Fruit fly (Drosophila melanogaster) whole organism, prepupa: ENCODE data around the gene TTLL6B.

ENCODE experiments used
- Blimp-1 ChIP-seq: fragments of 200-800 bp; sonication (Bioruptor generic); optimal IDR thresholded peaks from 3 replicates; lab custom pipeline; 2017; ENCODE audit warnings: missing biosample characterization, missing genetic modification characterization, mild to moderate bottlenecking, moderate library complexity, missing genetic modification reagents
- CG10669 ChIP-seq: fragments of 200-800 bp; sonication (Bioruptor generic); optimal IDR thresholded peaks from 3 replicates; lab custom pipeline; 2018; ENCODE audit warnings: missing biosample characterization, mild to moderate bottlenecking, missing genetic modification characterization, moderate library complexity
- CG11294 ChIP-seq: fragments of 200-800 bp; sonication (Bioruptor generic); IDR thresholded peaks from 2 replicates; pipeline ENCODE4 v1.3.6; 2022; ENCODE audit warnings: missing biosample characterization, missing genetic modification characterization
- CG11762 ChIP-seq: fragments of 200-800 bp; sonication (Bioruptor generic); optimal IDR thresholded peaks from 3 replicates; lab custom pipeline; 2016; ENCODE audit warnings: missing biosample characterization, missing genetic modification characterization; ENCODE audit not compliant: insufficient read depth
- CG11902 ChIP-seq: fragments of 200-800 bp; sonication (Bioruptor generic); optimal IDR thresholded peaks from 3 replicates; lab custom pipeline; 2016; ENCODE audit warnings: missing biosample characterization, missing genetic modification characterization
- CG16779 ChIP-seq: fragments of 200-800 bp; sonication (Bioruptor generic); optimal IDR thresholded peaks from 3 replicates; lab custom pipeline; 2017; ENCODE audit warnings: missing biosample characterization, mild to moderate bottlenecking, missing genetic modification characterization
- CG3032 ChIP-seq: fragments of 200-800 bp; optimal IDR thresholded peaks from 2 replicates; lab custom pipeline; 2019; ENCODE audit warnings: missing biosample characterization, mild to moderate bottlenecking, missing genetic modification characterization, moderate library complexity
- CG31627 ChIP-seq: fragments of 200-800 bp; sonication (Bioruptor generic); optimal IDR thresholded peaks from 3 replicates; lab custom pipeline; 2016; ENCODE audit warnings: missing biosample characterization, missing genetic modification characterization
- CG32006 ChIP-seq: fragments of 200-800 bp; sonication (Bioruptor generic); optimal IDR thresholded peaks from 3 replicates; lab custom pipeline; 2017; ENCODE audit warnings: missing biosample characterization, mild to moderate bottlenecking, missing genetic modification characterization
- CG3919 ChIP-seq: fragments of 200-800 bp; sonication (Bioruptor generic); optimal IDR thresholded peaks from 3 replicates; lab custom pipeline; 2016; ENCODE audit warnings: missing biosample characterization, missing genetic modification characterization
- CG4318 ChIP-seq: fragments of 200-800 bp; sonication (Bioruptor generic); optimal IDR thresholded peaks from 3 replicates; lab custom pipeline; 2017; ENCODE audit warnings: missing biosample characterization, mild to moderate bottlenecking, missing genetic modification characterization
- CG6163 ChIP-seq: fragments of 200-800 bp; sonication (Bioruptor generic); IDR thresholded peaks from 3 replicates; pipeline ENCODE4 v1.3.6; 2022; ENCODE audit warnings: missing biosample characterization, missing genetic modification characterization
- CG6276 ChIP-seq: fragments of 200-800 bp; sonication (Bioruptor generic); optimal IDR thresholded peaks from 2 replicates; lab custom pipeline; 2017; ENCODE audit warnings: missing biosample characterization, mild to moderate bottlenecking, missing genetic modification characterization
- CG6808 ChIP-seq: fragments of 200-800 bp; sonication (Bioruptor generic); optimal IDR thresholded peaks from 3 replicates; lab custom pipeline; 2017; ENCODE audit warnings: missing biosample characterization, missing genetic modification characterization, mild to moderate bottlenecking, moderate library complexity, missing genetic modification reagents
- CG7368 ChIP-seq: fragments of 200-800 bp; sonication (Bioruptor generic); optimal IDR thresholded peaks from 3 replicates; lab custom pipeline; 2016; ENCODE audit warnings: missing biosample characterization, missing genetic modification characterization
- CG8119 ChIP-seq: fragments of 200-800 bp; sonication (Bioruptor generic); IDR thresholded peaks from 3 replicates; pipeline ENCODE4 v1.3.6; 2022; ENCODE audit warnings: missing biosample characterization, missing genetic modification characterization
- CG8632 ChIP-seq: fragments of 200-800 bp; sonication (Bioruptor generic); optimal IDR thresholded peaks from 3 replicates; lab custom pipeline; 2016; ENCODE audit warnings: missing biosample characterization, missing genetic modification characterization
- CG9139 ChIP-seq: fragments of 200-800 bp; sonication (Bioruptor generic); optimal IDR thresholded peaks from 3 replicates; lab custom pipeline; 2017; ENCODE audit warnings: missing biosample characterization, mild to moderate bottlenecking, missing genetic modification characterization
- Eip75B ChIP-seq: fragments of 200-800 bp; sonication (Bioruptor generic); optimal IDR thresholded peaks from 3 replicates; lab custom pipeline; 2016; ENCODE audit warnings: missing biosample characterization, missing genetic modification characterization
- Eip78C ChIP-seq: fragments of 200-800 bp; sonication (Bioruptor generic); peaks from one replicate; lab custom pipeline; 2016; ENCODE audit warnings: missing biosample characterization, missing genetic modification characterization
- Eip93F ChIP-seq: fragments of 200-800 bp; sonication (Bioruptor generic); optimal IDR thresholded peaks from 2 replicates; lab custom pipeline; 2016; ENCODE audit warnings: missing biosample characterization, mild to moderate bottlenecking, missing genetic modification characterization
- Ets21C ChIP-seq: fragments of 200-800 bp; sonication (Bioruptor generic); optimal IDR thresholded peaks from 3 replicates; lab custom pipeline; 2016; ENCODE audit warnings: missing biosample characterization, missing genetic modification characterization
- Gug ChIP-seq: fragments of 200-800 bp; sonication (Bioruptor generic); IDR thresholded peaks from 2 replicates; pipeline ENCODE4 v1.3.6; 2022; ENCODE audit warnings: missing biosample characterization, missing genetic modification characterization
- Hr38 ChIP-seq: sonication (Bioruptor generic); optimal IDR thresholded peaks from 2 replicates; lab custom pipeline; 2016; ENCODE audit warnings: missing biosample characterization, missing genetic modification characterization
- Lpt ChIP-seq: fragments of 200-800 bp; sonication (Bioruptor generic); optimal IDR thresholded peaks from 3 replicates; lab custom pipeline; 2016; ENCODE audit warnings: missing biosample characterization, missing genetic modification characterization
- OdsH ChIP-seq: fragments of 200-800 bp; sonication (Bioruptor generic); optimal IDR thresholded peaks from 3 replicates; lab custom pipeline; 2016; ENCODE audit warnings: missing biosample characterization, missing genetic modification characterization
- Smox ChIP-seq: fragments of 200-800 bp; sonication (Bioruptor generic); optimal IDR thresholded peaks from 3 replicates; lab custom pipeline; 2016; ENCODE audit warnings: missing biosample characterization, missing genetic modification characterization
- Sox102F ChIP-seq: fragments of 200-800 bp; sonication (Bioruptor generic); optimal IDR thresholded peaks from 2 replicates; lab custom pipeline; 2016; ENCODE audit warnings: missing biosample characterization, mild to moderate bottlenecking, missing genetic modification characterization
- Sox15 ChIP-seq: fragments of 200-800 bp; sonication (Bioruptor generic); optimal IDR thresholded peaks from 3 replicates; lab custom pipeline; 2016; ENCODE audit warnings: missing biosample characterization, missing genetic modification characterization
- acj6 ChIP-seq: fragments of 200-800 bp; sonication (Bioruptor generic); optimal IDR thresholded peaks from 3 replicates; lab custom pipeline; 2016; ENCODE audit warnings: missing biosample characterization, missing genetic modification characterization
- cyc ChIP-seq: fragments of 200-800 bp; sonication (Bioruptor generic); optimal IDR thresholded peaks from 3 replicates; lab custom pipeline; 2016; ENCODE audit warnings: missing biosample characterization, missing genetic modification characterization
- dac ChIP-seq: fragments of 200-800 bp; sonication (Bioruptor generic); optimal IDR thresholded peaks from 2 replicates; lab custom pipeline; 2017; ENCODE audit warnings: missing biosample characterization, mild to moderate bottlenecking, missing genetic modification characterization
- dsx ChIP-seq: fragments of 200-800 bp; optimal IDR thresholded peaks from 3 replicates; lab custom pipeline; 2019; ENCODE audit warnings: missing biosample characterization, mild to moderate bottlenecking, missing genetic modification characterization, moderate library complexity; ENCODE audit not compliant: poor library complexity, severe bottlenecking
- eg ChIP-seq: fragments of 200-800 bp; sonication (Bioruptor generic); IDR thresholded peaks from 3 replicates; pipeline ENCODE4 v1.3.6; 2022; ENCODE audit warnings: missing biosample characterization, missing genetic modification characterization
- esn ChIP-seq: fragments of 200-800 bp; sonication (Bioruptor generic); optimal IDR thresholded peaks from 2 replicates; lab custom pipeline; 2016; ENCODE audit warnings: missing biosample characterization, mild to moderate bottlenecking, missing genetic modification characterization, moderate library complexity
- fd59A ChIP-seq: fragments of 200-800 bp; sonication (Bioruptor generic); optimal IDR thresholded peaks from 2 replicates; lab custom pipeline; 2017; ENCODE audit warnings: missing biosample characterization, mild to moderate bottlenecking, missing genetic modification characterization, missing genetic modification reagents
- fd85E ChIP-seq: fragments of 200-800 bp; sonication (Bioruptor generic); optimal IDR thresholded peaks from 3 replicates; lab custom pipeline; 2016; ENCODE audit warnings: missing biosample characterization, missing genetic modification characterization
- fkh ChIP-seq: fragments of 200-800 bp; sonication (Bioruptor generic); optimal IDR thresholded peaks from 3 replicates; lab custom pipeline; 2017; ENCODE audit warnings: missing biosample characterization, mild to moderate bottlenecking, missing genetic modification characterization, moderate library complexity
- net ChIP-seq: fragments of 200-800 bp; sonication (Bioruptor generic); optimal IDR thresholded peaks from 3 replicates; lab custom pipeline; 2016; ENCODE audit warnings: missing biosample characterization, missing genetic modification characterization
- pdm3 ChIP-seq: fragments of 200-800 bp; sonication (Bioruptor generic); optimal IDR thresholded peaks from 3 replicates; lab custom pipeline; 2016; ENCODE audit warnings: missing biosample characterization, missing genetic modification characterization
- salr ChIP-seq, 2 experiments: fragments of 200-800 bp; sonication (Bioruptor generic); optimal IDR thresholded peaks; 3 replicates each; lab custom pipeline; 2016 to 2018; ENCODE audit warnings: missing biosample characterization in 2 of 2, missing genetic modification characterization in 2 of 2, mild to moderate bottlenecking in 1 of 2
- spab ChIP-seq: fragments of 200-800 bp; sonication (Bioruptor generic); optimal IDR thresholded peaks from 2 replicates; lab custom pipeline; 2017; ENCODE audit warnings: missing biosample characterization, mild to moderate bottlenecking, missing genetic modification characterization, missing genetic modification reagents
- ss ChIP-seq, 2 experiments: fragments of 200-800 bp; sonication (Bioruptor generic); optimal IDR thresholded peaks; 2 replicates in 1 of 2; 3 replicates in 1 of 2; lab custom pipeline; 2017 to 2018; ENCODE audit warnings: mild to moderate bottlenecking in 2 of 2, missing biosample characterization in 2 of 2, missing genetic modification characterization in 2 of 2, moderate library complexity in 1 of 2
- svp ChIP-seq: fragments of 200-800 bp; sonication (Bioruptor generic); peaks from one replicate; lab custom pipeline; 2016; ENCODE audit warnings: missing biosample characterization, missing genetic modification characterization
- topi ChIP-seq: fragments of 200-800 bp; sonication (Bioruptor generic); optimal IDR thresholded peaks from 3 replicates; lab custom pipeline; 2016; ENCODE audit warnings: missing biosample characterization, missing genetic modification characterization

The TTLL6B gene

DNA sequence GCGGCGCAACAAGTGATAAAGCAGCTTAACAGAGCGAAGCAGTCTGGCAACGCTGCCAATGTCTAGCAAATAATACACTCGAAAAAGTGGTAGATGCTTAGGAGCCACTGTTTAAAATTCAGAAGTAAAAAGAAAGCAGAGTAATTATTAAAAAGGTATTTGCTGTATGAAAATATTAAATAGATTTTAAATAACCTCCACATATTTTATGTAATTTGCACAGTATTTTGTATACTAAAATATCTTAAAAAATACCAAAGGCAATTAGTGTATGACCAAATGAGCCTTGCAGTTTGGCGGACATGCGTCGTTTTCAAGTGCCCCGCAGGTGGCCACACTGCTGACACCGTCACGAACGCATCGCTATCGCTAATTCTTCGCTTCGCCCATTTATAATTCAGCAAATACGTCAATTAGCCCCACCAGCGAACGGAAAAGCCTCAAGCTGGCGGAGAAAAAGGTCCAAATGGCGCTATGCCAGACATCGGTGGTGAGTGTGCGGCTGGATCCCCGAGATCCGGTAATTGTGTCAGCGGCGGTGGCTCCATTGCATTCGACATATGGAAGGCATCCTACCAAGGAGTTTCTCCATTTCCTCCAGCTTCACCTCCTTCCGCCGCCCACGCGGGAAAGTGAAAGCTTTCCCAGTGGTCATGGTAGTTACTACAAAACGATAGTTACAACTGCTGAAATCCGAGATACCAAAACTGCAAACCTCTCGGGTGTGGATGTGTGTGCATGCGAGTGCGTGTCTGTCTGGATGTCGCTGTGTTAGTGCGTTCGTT lies 2.5 kb upstream of the TTLL6B start, which contains the start of gene pll (continued):
- TF ChIP-seq svp (GFP tag; lab: Kevin White, UChicago) (peak; percentile 94), Sox15 (GFP tag; lab: Kevin White, UChicago) (peak; percentile 61), CG11902 (peak; percentile 75)

DNA sequence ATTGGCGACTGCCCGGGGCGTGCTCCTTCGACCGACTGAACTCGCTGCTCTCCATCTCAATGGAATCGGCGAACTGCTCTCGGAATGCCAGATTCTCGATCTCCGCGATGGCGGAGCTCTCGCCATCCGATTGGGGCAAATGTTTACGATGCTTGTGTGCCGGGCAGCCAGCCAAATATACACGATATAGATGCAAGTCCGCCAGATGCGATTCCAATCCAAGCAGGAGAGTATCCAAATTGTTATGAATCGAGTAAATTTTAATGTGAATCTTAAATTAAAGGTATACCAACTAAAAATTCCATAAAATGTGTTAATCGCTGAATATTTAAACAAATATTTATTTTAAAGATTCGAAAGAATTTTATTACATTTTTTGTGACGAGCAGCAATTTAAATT lies 2.9 kb downstream of the TTLL6B start, which contains the start of gene CG5984:
TSS of gene CG5984 (minus strand) at position 101 of the 400 bp plus-strand sequence.
- peak; percentile 17 for TF ChIP-seq svp (GFP tag; lab: Kevin White, UChicago)
- TF ChIP-seq fd85E (GFP tag; lab: Kevin White, UChicago) = no peak

DNA sequence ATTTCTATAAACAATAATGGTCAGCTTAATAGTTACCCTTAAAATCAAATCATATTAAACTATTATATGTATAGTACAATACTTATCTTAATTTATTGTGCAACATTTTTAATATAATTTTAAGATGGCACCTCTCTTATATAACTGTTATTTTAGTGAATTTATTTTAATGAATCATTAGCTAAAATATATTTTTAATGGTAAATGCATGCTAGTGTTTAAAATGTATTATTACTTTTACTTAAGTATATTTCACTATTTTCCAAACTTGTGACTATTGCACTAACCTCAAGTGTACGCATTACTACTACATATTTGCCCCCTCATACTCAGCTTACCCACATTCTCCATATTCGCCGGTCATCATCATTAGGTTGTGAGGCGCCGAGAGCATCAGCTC lies 4.5 kb downstream of the TTLL6B start:
- no peak for TF ChIP-seq CG31627 (GFP tag; lab: Kevin White, UChicago)
- TF ChIP-seq spab (GFP tag; lab: Kevin White, UChicago) = peak; percentile 56
- peak; percentile 12; the same call in 1 of the 2 replicates for TF ChIP-seq CG11294 (GFP tag; lab: Robert Waterston, UW)
- TF ChIP-seq salr (GFP tag; optimal IDR thresholded peaks at IDR 0.05; lab: Kevin White, UChicago) = peak in 1 of 2 experiments; percentile 75
- no peak for TF ChIP-seq Eip93F
- TF ChIP-seq acj6 (GFP tag; lab: Kevin White, UChicago) = peak; percentile 54
- TF ChIP-seq CG11902 = no peak
- TF ChIP-seq svp (GFP tag; lab: Kevin White, UChicago) = peak; percentile 63
- TF ChIP-seq CG6276 (GFP tag; lab: Kevin White, UChicago) = peak; percentile 31
- TF ChIP-seq CG8119 = peak; percentile 87
- peak; percentile 73 for TF ChIP-seq eg (GFP tag; lab: Robert Waterston, UW)
- TF ChIP-seq Sox102F (GFP tag; lab: Kevin White, UChicago) = no peak
- peak; percentile 82 for TF ChIP-seq CG3032
- TF ChIP-seq Eip78C = peak; percentile 89
- no peak for TF ChIP-seq Smox (GFP tag; lab: Kevin White, UChicago)
- TF ChIP-seq CG6808 (GFP tag; lab: Kevin White, UChicago) = peak; percentile 70
- TF ChIP-seq CG16779 (tag; lab: Kevin White, UChicago) = peak; percentile 15
- TF ChIP-seq Ets21C (GFP tag; lab: Kevin White, UChicago) = no peak
- no peak for TF ChIP-seq fkh
- TF ChIP-seq topi = no peak
- TF ChIP-seq fd59A (GFP tag; lab: Kevin White, UChicago) = peak; percentile 45
- peak; percentile 49 for TF ChIP-seq Gug (GFP tag; lab: Robert Waterston, UW)
- peak; percentile 48 for TF ChIP-seq CG10669 (GFP tag; lab: Kevin White, UChicago)
- peak; percentile 65 for TF ChIP-seq net (GFP tag; lab: Kevin White, UChicago)
- peak; percentile 54 for TF ChIP-seq OdsH (GFP tag; lab: Kevin White, UChicago)
- TF ChIP-seq Eip75B = no peak
- TF ChIP-seq CG32006 (GFP tag; lab: Kevin White, UChicago) = peak; percentile 75
- TF ChIP-seq CG4318 (GFP tag; lab: Kevin White, UChicago) = no peak
- TF ChIP-seq dsx = peak; percentile 87
- TF ChIP-seq Blimp-1 (GFP tag; lab: Kevin White, UChicago) = no peak
- no peak for TF ChIP-seq dac (GFP tag; lab: Kevin White, UChicago)
- no peak for TF ChIP-seq cyc (GFP tag; lab: Kevin White, UChicago)
- TF ChIP-seq CG6163 = peak; percentile 48; the same call in 1 of the 3 replicates
- no peak for TF ChIP-seq Sox15 (GFP tag; lab: Kevin White, UChicago)
- no peak for TF ChIP-seq Hr38
- TF ChIP-seq Lpt (GFP tag; lab: Kevin White, UChicago) = peak; percentile 31
- TF ChIP-seq ss (GFP tag; optimal IDR thresholded peaks at IDR 0.05; lab: Kevin White, UChicago) = peak; percentile 43 to 77
- TF ChIP-seq CG7368 (GFP tag; lab: Kevin White, UChicago) = peak; percentile 15
- TF ChIP-seq CG11762 (GFP tag; lab: Kevin White, UChicago) = peak; percentile 39
- peak; percentile 49 for TF ChIP-seq CG9139
- peak; percentile 51 for TF ChIP-seq CG8632 (GFP tag; lab: Kevin White, UChicago)
- peak; percentile 40 for TF ChIP-seq pdm3 (GFP tag; lab: Kevin White, UChicago)
- peak; percentile 42 for TF ChIP-seq esn (GFP tag; lab: Kevin White, UChicago)
- TF ChIP-seq CG3919 (GFP tag; lab: Kevin White, UChicago) = peak; percentile 54
